Fruit fly (Drosophila melanogaster) whole organism, prepupa: ENCODE measurements around the gene LSm-4.

Experiments used
- CG11294 ChIP-seq: fragments of 200-800 bp; sonication (Bioruptor generic); IDR thresholded peaks from 2 replicates; pipeline ENCODE4 v1.3.6; 2022; ENCODE audit warnings: missing biosample characterization, missing genetic modification characterization
- CG15336 ChIP-seq: fragments of 200-800 bp; sonication (Bioruptor generic); IDR thresholded peaks from 2 replicates; pipeline ENCODE4 v1.3.6; 2022; ENCODE audit warnings: missing biosample characterization, missing genetic modification characterization
- CG16779 ChIP-seq: fragments of 200-800 bp; sonication (Bioruptor generic); optimal IDR thresholded peaks from 3 replicates; lab custom pipeline; 2017; ENCODE audit warnings: missing biosample characterization, mild to moderate bottlenecking, missing genetic modification characterization
- CG34406 ChIP-seq: fragments of 200-800 bp; sonication (Bioruptor generic); optimal IDR thresholded peaks from 3 replicates; lab custom pipeline; 2016; ENCODE audit warnings: missing biosample characterization, missing genetic modification characterization
- CG8119 ChIP-seq: fragments of 200-800 bp; sonication (Bioruptor generic); IDR thresholded peaks from 3 replicates; pipeline ENCODE4 v1.3.6; 2022; ENCODE audit warnings: missing biosample characterization, missing genetic modification characterization
- CG9139 ChIP-seq: fragments of 200-800 bp; sonication (Bioruptor generic); optimal IDR thresholded peaks from 3 replicates; lab custom pipeline; 2017; ENCODE audit warnings: missing biosample characterization, mild to moderate bottlenecking, missing genetic modification characterization
- Hr38 ChIP-seq: sonication (Bioruptor generic); optimal IDR thresholded peaks from 2 replicates; lab custom pipeline; 2016; ENCODE audit warnings: missing biosample characterization, missing genetic modification characterization
- Smox ChIP-seq: fragments of 200-800 bp; sonication (Bioruptor generic); optimal IDR thresholded peaks from 3 replicates; lab custom pipeline; 2016; ENCODE audit warnings: missing biosample characterization, missing genetic modification characterization
- Sox102F ChIP-seq: fragments of 200-800 bp; sonication (Bioruptor generic); optimal IDR thresholded peaks from 2 replicates; lab custom pipeline; 2016; ENCODE audit warnings: missing biosample characterization, mild to moderate bottlenecking, missing genetic modification characterization
- salr ChIP-seq, 2 experiments: fragments of 200-800 bp; sonication (Bioruptor generic); optimal IDR thresholded peaks; 3 replicates each; lab custom pipeline; 2016 to 2018; ENCODE audit warnings: missing biosample characterization in 2 of 2, missing genetic modification characterization in 2 of 2, mild to moderate bottlenecking in 1 of 2

dm6 chr2L:10426534-10427048 is 21.6 kb upstream of the LSm-4 start, which contains the start of the genes SmB and KdelR:
- TF ChIP-seq salr (GFP tag; optimal IDR thresholded peaks at IDR 0.05; lab: Kevin White, UChicago), result no peak
- TF ChIP-seq Smox (GFP tag; lab: Kevin White, UChicago), result no peak
- TF ChIP-seq CG11294 (GFP tag; lab: Robert Waterston, UW), result no peak
- no peak for TF ChIP-seq CG34406 (GFP tag; lab: Kevin White, UChicago)
- no peak for TF ChIP-seq Hr38 (GFP tag; lab: Kevin White, UChicago)
- no peak for TF ChIP-seq CG8119 (GFP tag; lab: Robert Waterston, UW)
- no peak for TF ChIP-seq CG15336 (GFP tag; lab: Robert Waterston, UW)
- no peak for TF ChIP-seq CG9139 (GFP tag; lab: Kevin White, UChicago)
- TF ChIP-seq CG16779 (tag; lab: Kevin White, UChicago), result no peak
- no peak for TF ChIP-seq Sox102F
